Worm (Caenorhabditis elegans) whole organism, L3 larva: ENCODE data around the gene bath-29.

Experiments used
- ZK546.5 ChIP-seq: sonication (generic microtip); optimal IDR thresholded peaks from 2 replicates; lab custom pipeline; 2017; ENCODE audit warnings: missing biosample characterization, missing genetic modification characterization
- aly-2 ChIP-seq: fragments of 150-350 bp; optimal IDR thresholded peaks from 2 replicates; lab custom pipeline; 2014; ENCODE audit warnings: missing biosample characterization, missing genetic modification characterization
- ama-1 ChIP-seq: fragments of 150-350 bp; optimal IDR thresholded peaks from 2 replicates; lab custom pipeline; 2018
- ceh-16 ChIP-seq: sonication (generic microtip); optimal IDR thresholded peaks from 2 replicates; lab custom pipeline; 2017; ENCODE audit warnings: missing biosample characterization, missing genetic modification characterization
- ceh-28 ChIP-seq: fragments of 150-350 bp; optimal IDR thresholded peaks from 2 replicates; lab custom pipeline; 2014; ENCODE audit warnings: missing biosample characterization, missing genetic modification reagents, missing genetic modification characterization
- ceh-82 ChIP-seq: fragments of 150-350 bp; optimal IDR thresholded peaks from 2 replicates; lab custom pipeline; 2014; ENCODE audit warnings: missing biosample characterization, missing genetic modification characterization
- ceh-9 ChIP-seq: sonication (generic microtip); optimal IDR thresholded peaks from 2 replicates; lab custom pipeline; 2018; ENCODE audit warnings: missing biosample characterization, missing genetic modification characterization
- daf-12 ChIP-seq: fragments of 150-350 bp; optimal IDR thresholded peaks from 2 replicates; lab custom pipeline; 2014; ENCODE audit warnings: missing biosample characterization, missing genetic modification reagents, missing genetic modification characterization
- egl-27 ChIP-seq: sonication (generic microtip); optimal IDR thresholded peaks from 4 replicates; lab custom pipeline; 2017; ENCODE audit warnings: missing biosample characterization, missing genetic modification reagents, missing genetic modification characterization
- elt-1 ChIP-seq: fragments of 150-350 bp; optimal IDR thresholded peaks from 2 replicates; lab custom pipeline; 2014; ENCODE audit warnings: missing biosample characterization, missing genetic modification characterization
- elt-3 ChIP-seq, 3 experiments: fragments of 150-350 bp in 1 of 3; sonication (generic microtip) in 2 of 3; optimal IDR thresholded peaks; 2 replicates in 2 of 3; 4 replicates in 1 of 3; lab custom pipeline; 2014 to 2017; ENCODE audit warnings: missing biosample characterization in 3 of 3, missing genetic modification characterization in 3 of 3
- eor-1 ChIP-seq, 2 experiments: fragments of 150-350 bp; optimal IDR thresholded peaks; 2 replicates each; lab custom pipeline; 2014 to 2018; ENCODE audit warnings: missing biosample characterization in 2 of 2, missing genetic modification characterization in 2 of 2
- fkh-10 ChIP-seq: sonication (generic microtip); optimal IDR thresholded peaks from 2 replicates; lab custom pipeline; 2017; ENCODE audit warnings: missing biosample characterization, missing genetic modification reagents, missing genetic modification characterization
- fkh-2 ChIP-seq: fragments of 150-350 bp; optimal IDR thresholded peaks from 2 replicates; lab custom pipeline; 2014; ENCODE audit warnings: missing biosample characterization, missing genetic modification reagents, missing genetic modification characterization
- fos-1 ChIP-seq: fragments of 150-350 bp; optimal IDR thresholded peaks from 2 replicates; lab custom pipeline; 2014; ENCODE audit warnings: missing biosample characterization, missing genetic modification characterization
- hmg-11 ChIP-seq: sonication (generic microtip); optimal IDR thresholded peaks from 2 replicates; lab custom pipeline; 2016; ENCODE audit warnings: missing genetic modification characterization, missing compliant biosample characterization
- jun-1 ChIP-seq: fragments of 150-350 bp; optimal IDR thresholded peaks from 2 replicates; lab custom pipeline; 2014; ENCODE audit warnings: missing biosample characterization, missing genetic modification reagents, missing genetic modification characterization
- lin-15B ChIP-seq: fragments of 150-350 bp; optimal IDR thresholded peaks from 2 replicates; lab custom pipeline; 2014; ENCODE audit warnings: missing biosample characterization, missing genetic modification characterization
- lin-39 ChIP-seq: fragments of 150-350 bp; optimal IDR thresholded peaks from 2 replicates; lab custom pipeline; 2018; ENCODE audit warnings: missing biosample characterization, missing genetic modification reagents, missing genetic modification characterization
- lsy-12 ChIP-seq: sonication (generic microtip); optimal IDR thresholded peaks from 2 replicates; lab custom pipeline; 2016; ENCODE audit warnings: mild to moderate bottlenecking, missing genetic modification characterization, missing compliant biosample characterization
- mdl-1 ChIP-seq: fragments of 150-350 bp; optimal IDR thresholded peaks from 2 replicates; lab custom pipeline; 2014; ENCODE audit warnings: missing biosample characterization, missing genetic modification characterization
- nfya-1 ChIP-seq: sonication (generic microtip); optimal IDR thresholded peaks from 2 replicates; lab custom pipeline; 2017; ENCODE audit warnings: missing genetic modification characterization, mild to moderate bottlenecking, missing compliant biosample characterization, antibody characterized with exemption, moderate library complexity; ENCODE audit not compliant: insufficient read depth
- nhr-11 ChIP-seq: fragments of 150-350 bp; optimal IDR thresholded peaks from 2 replicates; lab custom pipeline; 2014; ENCODE audit warnings: missing biosample characterization, missing genetic modification characterization
- nhr-12 ChIP-seq: fragments of 150-350 bp; optimal IDR thresholded peaks from 2 replicates; lab custom pipeline; 2014; ENCODE audit warnings: missing biosample characterization, missing genetic modification characterization
- nhr-23 ChIP-seq: fragments of 150-350 bp; optimal IDR thresholded peaks from 2 replicates; lab custom pipeline; 2014; ENCODE audit warnings: missing biosample characterization, missing genetic modification reagents, missing genetic modification characterization
- nhr-237 ChIP-seq: fragments of 150-350 bp; optimal IDR thresholded peaks from 2 replicates; lab custom pipeline; 2014; ENCODE audit warnings: missing biosample characterization, missing genetic modification characterization
- nhr-25 ChIP-seq: sonication (generic microtip); optimal IDR thresholded peaks from 2 replicates; lab custom pipeline; 2017; ENCODE audit warnings: missing biosample characterization, missing genetic modification characterization
- nhr-43 ChIP-seq: sonication (generic microtip); optimal IDR thresholded peaks from 2 replicates; lab custom pipeline; 2016; ENCODE audit warnings: mild to moderate bottlenecking, missing genetic modification characterization, missing compliant biosample characterization; ENCODE audit not compliant: poor library complexity, severe bottlenecking
- nhr-67 ChIP-seq: fragments of 150-350 bp; optimal IDR thresholded peaks from 2 replicates; lab custom pipeline; 2014; ENCODE audit warnings: missing biosample characterization, missing genetic modification characterization
- nhr-76 ChIP-seq: fragments of 150-350 bp; sonication (generic microtip); optimal IDR thresholded peaks from 5 replicates; lab custom pipeline; 2014; ENCODE audit warnings: missing biosample characterization, missing genetic modification characterization
- nhr-77 ChIP-seq: fragments of 150-350 bp; optimal IDR thresholded peaks from 2 replicates; lab custom pipeline; 2014; ENCODE audit warnings: missing biosample characterization, missing genetic modification characterization
- sea-2 ChIP-seq: fragments of 150-350 bp; sonication (generic microtip); optimal IDR thresholded peaks from 4 replicates; lab custom pipeline; 2014; ENCODE audit warnings: missing biosample characterization, missing genetic modification reagents, missing genetic modification characterization
- snpc-4 ChIP-seq: fragments of 150-350 bp; optimal IDR thresholded peaks from 2 replicates; lab custom pipeline; 2014; ENCODE audit warnings: missing biosample characterization, missing genetic modification characterization
- tbx-2 ChIP-seq: sonication (generic microtip); optimal IDR thresholded peaks from 2 replicates; lab custom pipeline; 2016; ENCODE audit warnings: mild to moderate bottlenecking, missing genetic modification characterization, missing compliant biosample characterization
- zag-1 ChIP-seq: fragments of 150-350 bp; optimal IDR thresholded peaks from 2 replicates; lab custom pipeline; 2014; ENCODE audit warnings: missing biosample characterization, missing genetic modification characterization
- ztf-11 ChIP-seq: fragments of 150-350 bp; optimal IDR thresholded peaks from 2 replicates; lab custom pipeline; 2014; ENCODE audit warnings: missing biosample characterization, missing genetic modification characterization
- ztf-4 ChIP-seq: fragments of 150-350 bp; optimal IDR thresholded peaks from 2 replicates; lab custom pipeline; 2014; ENCODE audit warnings: missing biosample characterization, missing genetic modification characterization

Gene bath-29

ce11 chrII:3358834-3359233, 10.5 kb downstream of the bath-29 start, which contains the start of the genes lido-14 and bath-27:
TSS of gene lido-14 (plus strand) at chrII:3359134.
TSS of gene bath-27 (plus strand) at chrII:3359139.
- TF ChIP-seq nfya-1 (tag; lab: Kevin White, UChicago) (no peak), nhr-43 (tag; lab: Kevin White, UChicago) (no peak), ceh-9 (tag; lab: Kevin White, UChicago) (no peak), mdl-1 (tag; lab: Kevin White, UChicago) (no peak), lsy-12 (tag; lab: Kevin White, UChicago) (no peak)

ce11 chrII:3367100-3367499, 18.7 kb downstream of the bath-29 start, which contains the start of gene Y49F6C.6:
TSS of gene Y49F6C.6 (minus strand) at chrII:3367200.
- TF ChIP-seq ceh-82: no peak
- TF ChIP-seq elt-3 (tag; optimal IDR thresholded peaks at IDR 0.05; lab: Kevin White, UChicago): no peak
- TF ChIP-seq nhr-77 (tag; lab: Kevin White, UChicago): no peak
- no peak for TF ChIP-seq nhr-237 (tag; lab: Kevin White, UChicago)
- TF ChIP-seq nhr-12 (tag; lab: Kevin White, UChicago): no peak
- TF ChIP-seq lin-15B (tag; lab: Kevin White, UChicago): no peak
- no peak for TF ChIP-seq egl-27
- TF ChIP-seq nhr-43 (tag; lab: Kevin White, UChicago): no peak
- no peak for TF ChIP-seq fkh-10 (GFP tag; lab: Kevin White, UChicago)
- TF ChIP-seq daf-12 (tag; lab: Kevin White, UChicago): no peak
- no peak for TF ChIP-seq lin-39

- no peak for TF ChIP-seq ztf-11 (tag; lab: Kevin White, UChicago)
- no peak for TF ChIP-seq snpc-4 (tag; lab: Kevin White, UChicago)
- TF ChIP-seq, all 47 proteins: peak for 0
These were observed 19.7 kb downstream of the bath-29 start, which contains the start of gene Y49F6C.7 for ce11 chrII:3368097-3368496. TSS of gene Y49F6C.7 (minus strand) at chrII:3368197.

ce11 chrII:3370061-3370460, 21.7 kb downstream of the bath-29 start, which contains the start of gene Y49F6C.8:
TSS of gene Y49F6C.8 (minus strand) at chrII:3370111.
- TF ChIP-seq sea-2 (GFP tag; lab: Kevin White, UChicago) (no peak), nfya-1 (tag; lab: Kevin White, UChicago) (peak; percentile 96), ztf-4 (tag; lab: Kevin White, UChicago) (no peak)

DNA sequence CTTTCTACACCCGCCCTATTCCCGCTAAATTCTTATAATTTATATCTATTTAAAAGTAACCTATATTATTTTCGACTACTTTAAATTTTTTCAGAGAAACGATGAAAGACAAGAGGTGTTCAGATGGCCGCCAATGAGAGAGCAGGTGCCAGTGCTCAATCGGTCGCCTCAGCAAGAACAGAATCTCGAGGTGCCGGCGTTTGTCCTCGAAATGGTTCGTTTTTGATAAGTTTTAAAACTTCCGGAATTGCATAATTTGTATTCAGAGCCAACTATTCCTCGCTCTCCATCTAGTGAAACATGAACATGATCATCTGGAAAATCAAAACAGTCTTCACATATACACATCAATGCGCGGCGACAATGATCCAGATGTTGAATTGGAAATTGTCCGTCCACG, 22.6 kb downstream of the bath-29 start, which contains the start of gene bath-23:
bath-23 (plus strand) TSS at position 301 of the 400 bp plus-strand sequence.
- TF ChIP-seq nhr-76 (no peak), tbx-2 (tag; lab: Kevin White, UChicago) (no peak), fkh-2 (tag; lab: Kevin White, UChicago) (no peak), ZK546.5 (no peak), ceh-16 (tag; lab: Kevin White, UChicago) (no peak)

ce11 chrII:3373875-3374274, 25.5 kb downstream of the bath-29 start:
- TF ChIP-seq elt-3 (tag; optimal IDR thresholded peaks at IDR 0.05; lab: Kevin White, UChicago): no peak
- no peak for TF ChIP-seq nhr-76
- TF ChIP-seq nhr-25 (tag; lab: Kevin White, UChicago): no peak
- TF ChIP-seq elt-1 (tag; lab: Kevin White, UChicago): no peak
- no peak for TF ChIP-seq snpc-4 (tag; lab: Kevin White, UChicago)
- peak; percentile 6 for TF ChIP-seq ceh-28
- TF ChIP-seq tbx-2 (tag; lab: Kevin White, UChicago): no peak
- peak; percentile 7 for TF ChIP-seq sea-2 (GFP tag; lab: Kevin White, UChicago)

- TF ChIP-seq ZK546.5 (no peak), fos-1 (no peak), hmg-11 (tag; lab: Kevin White, UChicago) (no peak), snpc-4 (tag; lab: Kevin White, UChicago) (no peak), ceh-16 (tag; lab: Kevin White, UChicago) (no peak), jun-1 (tag; lab: Kevin White, UChicago) (no peak), elt-1 (tag; lab: Kevin White, UChicago) (no peak), zag-1 (tag; lab: Kevin White, UChicago) (no peak), nhr-12 (tag; lab: Kevin White, UChicago) (no peak), nhr-11 (tag; lab: Kevin White, UChicago) (no peak), aly-2 (tag; lab: Kevin White, UChicago) (no peak), nhr-67 (no peak), eor-1 (tag; optimal IDR thresholded peaks at IDR 0.05; lab: Kevin White, UChicago) (no peak), nhr-23 (tag; lab: Kevin White, UChicago) (no peak), ama-1 (no peak)
These were observed 26.4 kb downstream of the bath-29 start, which contains the start of gene bath-10 for ce11 chrII:3374779-3375178. TSS of gene bath-10 (plus strand) at chrII:3375079.
